Fruit fly (Drosophila melanogaster): ENCODE results near the gene CG14326.

DNA sequence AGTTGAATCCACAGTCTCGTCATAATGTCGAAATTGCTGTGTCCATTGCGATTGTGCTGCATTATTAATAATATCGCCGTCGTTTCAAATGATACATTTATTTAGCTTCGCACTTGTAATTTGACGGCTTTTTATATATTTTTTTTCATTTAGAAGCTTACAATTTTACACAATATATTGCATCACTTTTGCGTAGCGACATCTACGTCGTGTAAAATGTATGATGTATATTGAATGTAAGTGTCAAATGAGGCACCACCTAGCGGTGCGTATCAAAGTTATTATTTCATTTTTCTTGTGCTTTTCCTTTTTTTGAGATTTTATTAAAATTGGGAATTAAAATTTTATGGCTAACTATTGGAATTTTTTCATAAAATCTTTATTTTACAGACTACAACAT, 2.4 kb upstream of the CG14326 start:
- TF ChIP-seq Met (GFP tag; optimal IDR thresholded peaks at IDR 0.05): no peak
- no peak for TF ChIP-seq CG6854 (GFP tag; optimal IDR thresholded peaks at IDR 0.05)
- no peak for TF ChIP-seq CG9139 (GFP tag; optimal IDR thresholded peaks at IDR 0.05)
- TF ChIP-seq salr (GFP tag; optimal IDR thresholded peaks at IDR 0.05): no peak
- TF ChIP-seq CG31627 (GFP tag; optimal IDR thresholded peaks at IDR 0.05): no peak
- no peak for TF ChIP-seq Ets21C (GFP tag; optimal IDR thresholded peaks at IDR 0.05)
- no peak for TF ChIP-seq OdsH (GFP tag; optimal IDR thresholded peaks at IDR 0.05)
- no peak for TF ChIP-seq vri (GFP tag; optimal IDR thresholded peaks at IDR 0.05)
- TF ChIP-seq CG16779 (tag; optimal IDR thresholded peaks at IDR 0.05): no peak
- no peak for TF ChIP-seq Sox102F (GFP tag; optimal IDR thresholded peaks at IDR 0.05)
- no peak for TF ChIP-seq CG6792 (GFP tag; optimal IDR thresholded peaks at IDR 0.05)
- TF ChIP-seq CG11294 (GFP tag; IDR thresholded peaks at IDR 0.05): no peak
- no peak for TF ChIP-seq CG8632 (GFP tag; optimal IDR thresholded peaks at IDR 0.05)
